Worm (Caenorhabditis elegans) whole organism, L1 larva: ENCODE data around the gene sel-11.

Experiments used
- F16B12.6 ChIP-seq: fragments of 150-350 bp; optimal IDR thresholded peaks from 2 replicates; lab custom pipeline; 2014; ENCODE audit warnings: missing biosample characterization, missing genetic modification characterization
- Y116A8C.19 ChIP-seq: sonication (generic microtip); optimal IDR thresholded peaks from 2 replicates; lab custom pipeline; 2016; ENCODE audit warnings: missing compliant biosample characterization, missing genetic modification characterization, borderline replicate concordance
- aha-1 ChIP-seq: fragments of 150-350 bp; optimal IDR thresholded peaks from 2 replicates; lab custom pipeline; 2014; ENCODE audit warnings: missing biosample characterization, missing genetic modification characterization
- alr-1 ChIP-seq: fragments of 200-800 bp; sonication (Bioruptor generic); optimal IDR thresholded peaks from 2 replicates; lab custom pipeline; 2018; ENCODE audit warnings: borderline replicate concordance, mild to moderate bottlenecking, missing genetic modification characterization, missing compliant biosample characterization
- ama-1 ChIP-seq: fragments of 150-350 bp; optimal IDR thresholded peaks from 2 replicates; lab custom pipeline; 2014
- blmp-1 ChIP-seq: fragments of 150-350 bp; optimal IDR thresholded peaks from 2 replicates; lab custom pipeline; 2014; ENCODE audit warnings: missing biosample characterization, missing genetic modification characterization
- ceh-63 ChIP-seq: fragments of 200-800 bp; sonication (Bioruptor generic); optimal IDR thresholded peaks from 2 replicates; lab custom pipeline; 2018; ENCODE audit warnings: mild to moderate bottlenecking, missing genetic modification characterization, missing compliant biosample characterization
- ceh-8 ChIP-seq: fragments of 200-800 bp; sonication (Bioruptor generic); optimal IDR thresholded peaks from 2 replicates; lab custom pipeline; 2018; ENCODE audit warnings: mild to moderate bottlenecking, missing genetic modification characterization, moderate library complexity, missing compliant biosample characterization
- ceh-82 ChIP-seq, 3 experiments: fragments of 150-350 bp in 1 of 3; sonication (generic microtip) in 2 of 3; optimal IDR thresholded peaks; 2 replicates each; lab custom pipeline; 2014 to 2017; ENCODE audit warnings: missing biosample characterization in 3 of 3, missing genetic modification characterization in 3 of 3
- dpl-1 ChIP-seq, 3 experiments: fragments of 150-350 bp in 2 of 3; sonication (generic microtip) in 1 of 3; optimal IDR thresholded peaks; 2 replicates each; lab custom pipeline; 2014 to 2017; ENCODE audit warnings: missing biosample characterization in 3 of 3, missing genetic modification characterization in 3 of 3, missing genetic modification reagents in 3 of 3
- dsc-1 ChIP-seq: sonication (generic microtip); optimal IDR thresholded peaks from 2 replicates; lab custom pipeline; 2016; ENCODE audit warnings: mild to moderate bottlenecking, missing genetic modification characterization, missing compliant biosample characterization
- efl-3 ChIP-seq: fragments of 200-800 bp; sonication (Bioruptor generic); optimal IDR thresholded peaks from 2 replicates; lab custom pipeline; 2018; ENCODE audit warnings: mild to moderate bottlenecking, missing genetic modification characterization, missing compliant biosample characterization
- egl-13 ChIP-seq: sonication (generic microtip); optimal IDR thresholded peaks from 2 replicates; lab custom pipeline; 2016; ENCODE audit warnings: missing genotype, missing genetic modification reagents, missing genetic modification characterization, missing compliant biosample characterization
- elt-3 ChIP-seq, 6 experiments: fragments of 150-350 bp in 1 of 6; sonication (generic microtip); optimal IDR thresholded peaks; 2 replicates each; lab custom pipeline; 2017 to 2018; ENCODE audit warnings: missing biosample characterization in 6 of 6, missing genetic modification characterization in 6 of 6, inconsistent platforms in 1 of 6
- ets-5 ChIP-seq: fragments of 200-800 bp; sonication (Bioruptor generic); IDR thresholded peaks from 2 replicates; pipeline ENCODE4 v1.3.6; 2022; ENCODE audit warnings: missing genetic modification characterization, missing compliant biosample characterization
- fkh-4 ChIP-seq: sonication (generic microtip); optimal IDR thresholded peaks from 2 replicates; lab custom pipeline; 2016; ENCODE audit warnings: missing compliant biosample characterization, missing genetic modification characterization, borderline replicate concordance
- hlh-17 ChIP-seq: fragments of 200-800 bp; sonication (Bioruptor generic); optimal IDR thresholded peaks from 2 replicates; lab custom pipeline; 2018; ENCODE audit warnings: missing genetic modification characterization, mild to moderate bottlenecking, missing compliant biosample characterization, moderate library complexity, borderline replicate concordance
- irx-1 ChIP-seq: sonication (generic microtip); optimal IDR thresholded peaks from 2 replicates; lab custom pipeline; 2016; ENCODE audit warnings: missing genetic modification characterization, missing compliant biosample characterization
- jun-1 ChIP-seq: fragments of 150-350 bp; optimal IDR thresholded peaks from 2 replicates; lab custom pipeline; 2014; ENCODE audit warnings: missing biosample characterization, missing genetic modification reagents, missing genetic modification characterization
- lin-15B ChIP-seq: fragments of 150-350 bp; sonication (generic microtip); optimal IDR thresholded peaks from 3 replicates; lab custom pipeline; 2014; ENCODE audit warnings: missing biosample characterization, missing genetic modification characterization
- lin-39 ChIP-seq: fragments of 150-350 bp; optimal IDR thresholded peaks from 2 replicates; lab custom pipeline; 2014; ENCODE audit warnings: missing biosample characterization, missing genetic modification reagents, missing genetic modification characterization
- lir-3 ChIP-seq: sonication (generic microtip); optimal IDR thresholded peaks from 2 replicates; lab custom pipeline; 2016; ENCODE audit warnings: mild to moderate bottlenecking, missing genetic modification characterization, moderate library complexity, missing compliant biosample characterization; ENCODE audit not compliant: poor library complexity
- lsy-2 ChIP-seq, 2 experiments: fragments of 150-350 bp; optimal IDR thresholded peaks; 2 replicates each; lab custom pipeline; 2014; ENCODE audit warnings: missing biosample characterization in 2 of 2, missing genetic modification characterization in 2 of 2
- mep-1 ChIP-seq: fragments of 150-350 bp; optimal IDR thresholded peaks from 2 replicates; lab custom pipeline; 2014; ENCODE audit warnings: missing biosample characterization, missing genetic modification characterization
- nhr-11 ChIP-seq: fragments of 150-350 bp; optimal IDR thresholded peaks from 2 replicates; lab custom pipeline; 2014; ENCODE audit warnings: missing biosample characterization, missing genetic modification characterization
- nhr-12 ChIP-seq: sonication (generic microtip); optimal IDR thresholded peaks from 2 replicates; lab custom pipeline; 2017; ENCODE audit warnings: missing biosample characterization, missing genetic modification characterization
- nhr-19 ChIP-seq: fragments of 200-800 bp; sonication (Bioruptor generic); conservative IDR thresholded peaks from 2 replicates; pipeline ENCODE4 v1.3.6; 2022; ENCODE audit warnings: missing genetic modification characterization, missing compliant biosample characterization
- nhr-237 ChIP-seq: fragments of 150-350 bp; optimal IDR thresholded peaks from 2 replicates; lab custom pipeline; 2014; ENCODE audit warnings: missing biosample characterization, missing genetic modification characterization
- nhr-47 ChIP-seq: sonication (generic microtip); optimal IDR thresholded peaks from 2 replicates; lab custom pipeline; 2016; ENCODE audit warnings: mild to moderate bottlenecking, missing genetic modification characterization, moderate library complexity, missing compliant biosample characterization
- nhr-71 ChIP-seq: sonication (generic microtip); optimal IDR thresholded peaks from 2 replicates; lab custom pipeline; 2016; ENCODE audit warnings: mild to moderate bottlenecking, missing genetic modification characterization, moderate library complexity, missing compliant biosample characterization
- nhr-77 ChIP-seq: fragments of 150-350 bp; optimal IDR thresholded peaks from 2 replicates; lab custom pipeline; 2014; ENCODE audit warnings: missing biosample characterization, missing genetic modification characterization
- nhr-84 ChIP-seq: sonication (generic microtip); optimal IDR thresholded peaks from 2 replicates; lab custom pipeline; 2017; ENCODE audit warnings: missing biosample characterization, missing genetic modification characterization
- nhr-85 ChIP-seq: sonication (generic microtip); peaks from one replicate; lab custom pipeline; 2016; ENCODE audit warnings: missing genetic modification characterization, inconsistent platforms, missing compliant biosample characterization
- nhr-90 ChIP-seq: sonication (generic microtip); optimal IDR thresholded peaks from 2 replicates; lab custom pipeline; 2016; ENCODE audit warnings: mild to moderate bottlenecking, missing genetic modification characterization, missing compliant biosample characterization; ENCODE audit not compliant: poor library complexity
- pag-3 ChIP-seq: sonication (generic microtip); optimal IDR thresholded peaks from 2 replicates; lab custom pipeline; 2017; ENCODE audit warnings: missing genetic modification characterization, mild to moderate bottlenecking, missing compliant biosample characterization, antibody characterized with exemption, borderline replicate concordance; ENCODE audit not compliant: insufficient read depth
- rnt-1 ChIP-seq: sonication (generic microtip); optimal IDR thresholded peaks from 2 replicates; lab custom pipeline; 2016; ENCODE audit warnings: mild to moderate bottlenecking, missing genetic modification characterization, moderate library complexity, missing compliant biosample characterization
- sox-4 ChIP-seq: sonication (generic microtip); optimal IDR thresholded peaks from 2 replicates; lab custom pipeline; 2016; ENCODE audit warnings: missing genetic modification characterization, missing compliant biosample characterization
- sup-37 ChIP-seq: fragments of 200-800 bp; sonication (Bioruptor generic); optimal IDR thresholded peaks from 2 replicates; lab custom pipeline; 2018; ENCODE audit warnings: mild to moderate bottlenecking, missing genetic modification characterization, missing compliant biosample characterization
- tbx-2 ChIP-seq: sonication (generic microtip); optimal IDR thresholded peaks from 2 replicates; lab custom pipeline; 2016; ENCODE audit warnings: missing genetic modification characterization, missing compliant biosample characterization
- tlp-1 ChIP-seq: fragments of 150-350 bp; optimal IDR thresholded peaks from 2 replicates; lab custom pipeline; 2014; ENCODE audit warnings: missing biosample characterization, missing genetic modification characterization
- unc-130 ChIP-seq: fragments of 150-350 bp; optimal IDR thresholded peaks from 2 replicates; lab custom pipeline; 2017; ENCODE audit warnings: missing biosample characterization, missing genetic modification characterization, inconsistent platforms
- unc-86 ChIP-seq: sonication (generic microtip); optimal IDR thresholded peaks from 2 replicates; lab custom pipeline; 2016; ENCODE audit warnings: missing genetic modification characterization, missing compliant biosample characterization
- unc-98 ChIP-seq: fragments of 200-800 bp; sonication (Bioruptor generic); IDR thresholded peaks from 2 replicates; pipeline ENCODE4 v1.3.6; 2022; ENCODE audit warnings: missing genetic modification characterization, missing compliant biosample characterization
- vab-15 ChIP-seq: sonication (generic microtip); optimal IDR thresholded peaks from 2 replicates; lab custom pipeline; 2017; ENCODE audit warnings: missing genotype, mild to moderate bottlenecking, missing genetic modification characterization, missing compliant biosample characterization
- zag-1 ChIP-seq: fragments of 150-350 bp; optimal IDR thresholded peaks from 2 replicates; lab custom pipeline; 2014; ENCODE audit warnings: missing biosample characterization, missing genetic modification characterization
- ztf-11 ChIP-seq, 2 experiments: sonication (generic microtip); optimal IDR thresholded peaks; 2 replicates each; lab custom pipeline; 2016 to 2017; ENCODE audit warnings: missing genetic modification characterization in 2 of 2, missing biosample characterization in 1 of 2, missing compliant biosample characterization in 1 of 2
- ztf-4 ChIP-seq: fragments of 150-350 bp; optimal IDR thresholded peaks from 2 replicates; lab custom pipeline; 2014; ENCODE audit warnings: missing biosample characterization, missing genetic modification characterization

sel-11 gene

DNA sequence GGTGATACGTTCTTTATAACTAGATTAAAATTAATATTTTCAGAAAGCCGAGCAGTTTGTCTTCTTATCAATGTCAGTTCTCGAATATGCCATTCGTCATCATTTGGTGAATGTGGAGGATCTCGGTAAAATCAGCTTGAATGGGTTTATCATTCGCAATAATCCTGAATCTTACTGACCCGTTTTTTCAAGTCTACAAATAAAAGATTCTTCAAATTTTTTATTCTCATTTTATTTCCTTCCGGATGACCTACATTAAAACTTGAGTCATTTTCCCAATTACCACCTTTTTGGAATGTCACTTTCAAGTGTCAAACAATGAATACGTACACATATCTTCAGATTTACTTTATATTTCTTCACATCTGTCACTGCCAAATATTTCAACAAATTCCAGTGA, 6.8 kb upstream of the sel-11 start, which contains the start of gene T04F3.5:
T04F3.5 (plus strand) TSS at position 301 of the 400 bp plus-strand sequence.
- TF ChIP-seq lir-3 (tag; lab: Kevin White, UChicago) (no peak), nhr-11 (tag; lab: Kevin White, UChicago) (no peak), sox-4 (no peak), nhr-85 (tag; lab: Kevin White, UChicago) (no peak), aha-1 (no peak), lin-39 (tag; lab: Kevin White, UChicago) (no peak), nhr-84 (tag; lab: Kevin White, UChicago) (no peak), vab-15 (no peak), nhr-237 (tag; lab: Kevin White, UChicago) (no peak)

DNA sequence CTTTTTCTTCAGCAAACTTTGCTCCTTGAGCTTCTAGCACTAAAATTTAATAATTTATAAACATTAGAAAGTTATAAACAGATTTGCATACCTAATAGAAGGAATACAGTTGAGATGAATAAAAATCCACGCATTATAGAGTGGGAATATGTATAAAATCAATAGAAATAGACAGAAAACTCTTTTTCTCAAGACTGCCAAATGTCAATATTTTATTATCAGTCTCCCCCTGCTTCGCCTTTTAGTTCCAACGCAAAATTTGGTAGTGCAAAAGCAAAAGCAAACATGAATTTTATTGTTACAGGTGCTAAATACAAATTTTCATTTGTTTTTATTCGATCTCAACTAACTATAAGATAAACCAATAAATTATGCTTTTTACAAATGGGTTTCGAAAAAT, 4.3 kb upstream of the sel-11 start, which contains the start of gene T04F3.4:
T04F3.4 (minus strand) TSS at position 187 of the 400 bp plus-strand sequence.
- no peak for TF ChIP-seq ama-1 (lab: Kevin White, UChicago)
- TF ChIP-seq lsy-2 (tag; optimal IDR thresholded peaks at IDR 0.05; lab: Kevin White, UChicago): peak in 1 of 2 experiments; percentile 28

DNA sequence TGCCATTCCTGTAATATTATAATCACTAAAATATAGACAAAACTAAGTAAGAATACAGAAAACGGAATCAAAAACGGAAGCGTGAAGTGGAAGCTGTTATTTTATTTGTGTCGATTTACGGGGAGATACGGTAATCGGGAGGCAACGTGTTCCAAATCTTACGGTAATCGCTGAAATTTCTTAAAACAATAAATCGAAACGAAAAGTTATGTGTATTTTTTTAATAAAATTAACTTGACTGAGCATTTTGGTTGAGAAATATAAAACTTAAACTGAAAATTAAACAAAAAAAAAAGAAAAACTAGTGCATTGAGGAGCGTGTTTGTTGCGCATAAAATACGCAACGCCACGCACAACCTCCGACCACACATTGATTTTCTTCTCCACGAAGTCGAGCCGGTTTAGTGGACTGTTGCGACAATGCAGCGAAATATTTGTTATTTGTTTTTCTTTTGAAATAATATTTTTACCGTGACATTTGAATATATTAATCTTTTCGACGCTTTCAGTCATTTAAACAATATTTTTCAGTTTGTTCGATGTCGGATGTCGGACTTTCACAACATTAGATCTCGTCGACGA, 2.7 kb upstream of the sel-11 start, which contains the start of the genes F55A11.1 and syx-5:
F55A11.1 (minus strand) TSS at position 13 of the 582 bp plus-strand sequence.
syx-5 (plus strand) TSS at position 532 of the 582 bp plus-strand sequence.
- peak; percentile 82 for TF ChIP-seq fkh-4 (tag; lab: Kevin White, UChicago)
- peak; percentile 100 for TF ChIP-seq lsy-2 (tag; optimal IDR thresholded peaks at IDR 0.05; lab: Kevin White, UChicago)
- TF ChIP-seq dpl-1 (GFP tag; optimal IDR thresholded peaks at IDR 0.05; lab: Kevin White, UChicago): peak; percentile 70 to 80 (median 78)
- peak; percentile 90 for TF ChIP-seq egl-13 (tag; lab: Kevin White, UChicago)
- peak; percentile 98 for TF ChIP-seq nhr-85 (tag; lab: Kevin White, UChicago)
- peak; percentile 83 for TF ChIP-seq nhr-11 (tag; lab: Kevin White, UChicago)
- peak; percentile 14 for TF ChIP-seq nhr-12 (tag; lab: Kevin White, UChicago)
- peak; percentile 97 for TF ChIP-seq nhr-71 (tag; lab: Kevin White, UChicago)
- TF ChIP-seq ceh-63 (GFP tag; lab: Kevin White, UChicago): no peak
- TF ChIP-seq mep-1 (tag; lab: Kevin White, UChicago): peak; percentile 93
- TF ChIP-seq jun-1: peak; percentile 74
- peak in 2 of 6 experiments; percentile 68 to 86 for TF ChIP-seq elt-3 (tag; optimal IDR thresholded peaks at IDR 0.05; lab: Kevin White, UChicago)
- TF ChIP-seq efl-3: peak; percentile 81
- peak; percentile 52 for TF ChIP-seq lin-15B (tag; lab: Kevin White, UChicago)
- TF ChIP-seq pag-3: no peak
- peak; percentile 67 for TF ChIP-seq unc-130 (tag; lab: Kevin White, UChicago)
- peak; percentile 94 for TF ChIP-seq sup-37
- peak; percentile 98 for TF ChIP-seq irx-1
- TF ChIP-seq F16B12.6: peak; percentile 22
- TF ChIP-seq unc-86 (tag; lab: Kevin White, UChicago): peak; percentile 94
- peak; percentile 74 for TF ChIP-seq nhr-77 (tag; lab: Kevin White, UChicago)
- TF ChIP-seq unc-98 (GFP tag; lab: Robert Waterston, UW): peak; percentile 42; the same call in 1 of the 2 replicates
- peak; percentile 98 for TF ChIP-seq dsc-1
- TF ChIP-seq hlh-17 (GFP tag; lab: Kevin White, UChicago): no peak
- peak; percentile 98 for TF ChIP-seq nhr-47 (tag; lab: Kevin White, UChicago)
- TF ChIP-seq ztf-11 (tag; optimal IDR thresholded peaks at IDR 0.05; lab: Kevin White, UChicago): peak; percentile 15 to 83
- TF ChIP-seq ceh-82 (tag; optimal IDR thresholded peaks at IDR 0.05; lab: Kevin White, UChicago): peak; percentile 34 to 64 (median 57)
- TF ChIP-seq rnt-1 (tag; lab: Kevin White, UChicago): peak; percentile 58
- peak; percentile 89 for TF ChIP-seq ztf-4
- TF ChIP-seq Y116A8C.19: no peak
- peak; percentile 37 for TF ChIP-seq blmp-1 (tag; lab: Kevin White, UChicago)
- no peak for TF ChIP-seq ets-5 (GFP tag; lab: Robert Waterston, UW)
- TF ChIP-seq alr-1 (tag; lab: Kevin White, UChicago): no peak
- TF ChIP-seq nhr-19 (GFP tag; lab: Robert Waterston, UW): peak; percentile 95
- peak; percentile 96 for TF ChIP-seq nhr-90
- no peak for TF ChIP-seq zag-1 (tag; lab: Kevin White, UChicago)
- no peak for TF ChIP-seq tlp-1
- peak; percentile 96 for TF ChIP-seq tbx-2
- peak; percentile 92 for TF ChIP-seq ceh-8
